Fruit fly (Drosophila melanogaster): ENCODE results near the gene CG17600.

The CG17600 gene

DNA sequence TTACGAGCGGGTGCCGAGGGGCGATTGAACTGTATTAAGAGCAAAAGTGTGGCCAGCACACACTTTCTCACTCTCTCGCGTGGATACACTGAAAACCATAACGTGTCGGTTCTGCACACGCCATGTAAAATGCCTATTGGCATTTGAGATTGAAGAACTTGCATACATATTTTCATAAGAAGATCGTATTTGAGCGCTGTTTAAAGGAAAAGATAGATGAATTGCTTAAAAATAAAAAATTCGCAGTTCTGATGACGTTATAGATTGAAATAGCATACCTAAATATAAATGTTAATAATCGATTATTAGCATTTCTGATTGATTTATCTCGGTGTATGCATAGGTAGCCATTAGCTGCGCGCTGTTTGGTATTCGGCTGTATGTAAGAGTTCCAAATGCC lies 5.9 kb upstream of the CG17600 start (continued):
- TF ChIP-seq sd (tag; optimal IDR thresholded peaks at IDR 0.05), result no peak
- TF ChIP-seq CG15011 (GFP tag; optimal IDR thresholded peaks at IDR 0.05), result no peak
- TF ChIP-seq ERR (GFP tag; optimal IDR thresholded peaks at IDR 0.05), result no peak
- TF ChIP-seq Pdp1 (GFP tag; optimal IDR thresholded peaks at IDR 0.05), result peak; percentile 10 to 20
- TF ChIP-seq vvl (GFP tag; IDR thresholded peaks at IDR 0.05), result no peak
- no peak for TF ChIP-seq emc (GFP tag; optimal IDR thresholded peaks at IDR 0.05)
- no peak for TF ChIP-seq dati (GFP tag; IDR thresholded peaks at IDR 0.05)
- TF ChIP-seq bowl (GFP tag; IDR thresholded peaks at IDR 0.05), result no peak
- no peak for TF ChIP-seq otp (GFP tag; IDR thresholded peaks at IDR 0.05)
- no peak for TF ChIP-seq pzg (GFP tag; optimal IDR thresholded peaks at IDR 0.05)
- TF ChIP-seq B-H2 (GFP tag; optimal IDR thresholded peaks at IDR 0.05), result no peak
- no peak for TF ChIP-seq CkIIα-i1 (GFP tag; IDR thresholded peaks at IDR 0.05)
- TF ChIP-seq Taf1 (GFP tag; IDR thresholded peaks at IDR 0.05), result no peak
- no peak for TF ChIP-seq Spps (tag; optimal IDR thresholded peaks at IDR 0.05)
- TF ChIP-seq Atf-2 (GFP tag; optimal IDR thresholded peaks at IDR 0.05), result no peak
- peak; percentile 41 for TF ChIP-seq CG13424 (tag; optimal IDR thresholded peaks at IDR 0.05)
- TF ChIP-seq yki (optimal IDR thresholded peaks at IDR 0.05), result no peak
- no peak for TF ChIP-seq gt (GFP tag; IDR thresholded peaks at IDR 0.05)
- TF ChIP-seq CG32767 (GFP tag; IDR thresholded peaks at IDR 0.05), result no peak
- peak; percentile 10 for TF ChIP-seq CG12769 (tag; optimal IDR thresholded peaks at IDR 0.05)
- no peak for TF ChIP-seq nom (GFP tag; optimal IDR thresholded peaks at IDR 0.05)
- TF ChIP-seq CG11398 (GFP tag; optimal IDR thresholded peaks at IDR 0.05), result no peak
- TF ChIP-seq CG17361 (GFP tag; IDR thresholded peaks at IDR 0.05), result peak; percentile 43; the same call in 1 of the 3 replicates
- TF ChIP-seq Aef1 (GFP tag; IDR thresholded peaks at IDR 0.05), result no peak
- peak; percentile 0 for TF ChIP-seq CG3407 (GFP tag; optimal IDR thresholded peaks at IDR 0.05)
- no peak for TF ChIP-seq tna (GFP tag; IDR thresholded peaks at IDR 0.05; ENCODE audit: partially characterized antibody)
- no peak for TF ChIP-seq CG6254 (GFP tag; optimal IDR thresholded peaks at IDR 0.05)
- TF ChIP-seq ash1 (GFP tag; optimal IDR thresholded peaks at IDR 0.05), result no peak
- no peak for TF ChIP-seq crol (GFP tag; IDR thresholded peaks at IDR 0.05)
- TF ChIP-seq CG3726 (GFP tag; IDR thresholded peaks at IDR 0.05), result no peak
- no peak for TF ChIP-seq br (optimal IDR thresholded peaks at IDR 0.05)
- peak; percentile 10 for TF ChIP-seq CG1233 (GFP tag; optimal IDR thresholded peaks at IDR 0.05)
- TF ChIP-seq CG6654 (GFP tag; optimal IDR thresholded peaks at IDR 0.05), result peak; percentile 8
- no peak for TF ChIP-seq Ptx1 (GFP tag; IDR thresholded peaks at IDR 0.05)
- TF ChIP-seq CG16815 (GFP tag; optimal IDR thresholded peaks at IDR 0.05), result no peak
- TF ChIP-seq CG4854 (GFP tag; optimal IDR thresholded peaks at IDR 0.05), result no peak
- peak; percentile 48 for TF ChIP-seq CG18262 (tag; optimal IDR thresholded peaks at IDR 0.05)
- no peak for TF ChIP-seq BtbVII (GFP tag; optimal IDR thresholded peaks at IDR 0.05)
- TF ChIP-seq oc (tag; optimal IDR thresholded peaks at IDR 0.05), result no peak
- no peak for TF ChIP-seq danr (GFP tag; IDR thresholded peaks at IDR 0.05)
- TF ChIP-seq CG16813 (GFP tag; IDR thresholded peaks at IDR 0.05; ENCODE audit: partially characterized antibody), result no peak
- no peak for TF ChIP-seq kay (GFP tag; optimal IDR thresholded peaks at IDR 0.05)
- no peak for TF ChIP-seq H15 (GFP tag; IDR thresholded peaks at IDR 0.05)
- no peak for TF ChIP-seq en (GFP tag; optimal IDR thresholded peaks at IDR 0.05)
- peak; percentile 17 for TF ChIP-seq CG1603 (tag; optimal IDR thresholded peaks at IDR 0.05)
- no peak for TF ChIP-seq sc (optimal IDR thresholded peaks at IDR 0.05)
- TF ChIP-seq sc (GFP tag; optimal IDR thresholded peaks at IDR 0.05), result no peak
- no peak for TF ChIP-seq CG2678 (tag; optimal IDR thresholded peaks at IDR 0.05)
- TF ChIP-seq CG3838 (GFP tag; optimal IDR thresholded peaks at IDR 0.05), result no peak
- no peak for TF ChIP-seq CrebB (tag; optimal IDR thresholded peaks at IDR 0.05)
- no peak for TF ChIP-seq gce (GFP tag; IDR thresholded peaks at IDR 0.05)
- no peak for TF ChIP-seq CG17186 (GFP tag; optimal IDR thresholded peaks at IDR 0.05)
- TF ChIP-seq CG9215 (GFP tag; IDR thresholded peaks at IDR 0.05), result no peak

Measured in whole organism, embryonic.